Fruit fly (Drosophila melanogaster): ENCODE measurements around the gene CG7115.

CG7115 gene

DNA sequence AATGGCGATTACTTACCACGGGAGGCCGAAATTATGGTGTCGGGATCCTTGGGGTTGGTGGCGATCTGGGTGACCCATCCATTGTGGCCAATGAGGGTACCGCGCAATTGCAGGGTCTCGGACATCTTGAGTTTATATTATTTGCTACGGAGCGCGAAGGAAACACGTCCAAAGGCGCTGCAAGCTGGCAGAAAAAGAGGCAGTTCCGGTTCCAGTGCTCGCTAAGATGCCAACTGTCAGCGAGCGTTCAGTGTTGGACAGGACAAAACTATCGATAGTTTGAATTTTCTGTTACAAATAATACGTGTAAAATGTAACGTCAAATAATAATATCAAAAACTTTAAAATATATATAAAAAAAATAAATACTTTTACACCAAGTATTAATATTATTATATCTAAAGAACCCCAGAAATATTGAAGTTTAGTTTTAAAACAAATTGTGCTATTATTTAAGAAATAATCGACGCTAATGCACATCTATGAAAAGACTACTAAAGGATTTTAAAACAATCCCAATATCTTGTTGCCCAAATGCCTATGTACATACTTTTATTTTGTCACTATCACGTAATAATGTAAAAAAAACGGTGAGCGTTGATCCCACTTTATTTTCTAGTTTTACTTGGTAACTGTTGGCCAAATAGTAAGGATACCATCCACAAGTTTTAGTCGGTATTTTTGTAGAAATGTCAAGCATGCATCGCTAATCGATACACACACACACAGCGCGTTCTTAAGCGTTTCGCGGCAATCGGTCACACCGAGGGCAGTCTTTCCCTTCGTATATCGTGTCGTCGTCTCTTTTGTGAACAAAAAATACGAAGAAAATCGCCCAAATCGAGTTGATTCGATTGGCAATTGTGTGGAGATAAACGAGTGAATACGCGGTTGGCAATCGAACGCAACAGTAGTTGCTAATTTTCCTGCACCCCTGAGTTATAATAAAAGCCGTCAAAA is 6.4 kb downstream of the CG7115 start, which contains the start of the genes Rack1 and mts (continued):
- TF ChIP-seq twi (tag; optimal IDR thresholded peaks at IDR 0.05) (peak; percentile 52), CG18476 (GFP tag; optimal IDR thresholded peaks at IDR 0.05) (peak; percentile 44), run (tag; optimal IDR thresholded peaks at IDR 0.05) (peak; percentile 57), bab2 (GFP tag; optimal IDR thresholded peaks at IDR 0.05) (peak; percentile 40), CG3838 (GFP tag; optimal IDR thresholded peaks at IDR 0.05) (peak; percentile 48), CG15011 (GFP tag; optimal IDR thresholded peaks at IDR 0.05) (peak; percentile 80), tin (GFP tag; optimal IDR thresholded peaks at IDR 0.05) (peak; percentile 73), CG15269 (tag; optimal IDR thresholded peaks at IDR 0.05) (peak; percentile 82), pan (optimal IDR thresholded peaks at IDR 0.05) (no peak), pan (GFP tag; optimal IDR thresholded peaks at IDR 0.05 in 1 of 2, IDR thresholded peaks at IDR 0.05 in 1 of 2) (peak in 1 of 2 experiments; percentile 75), eve (GFP tag; optimal IDR thresholded peaks at IDR 0.05) (no peak), Ets65A (GFP tag) (peak; percentile 95), Dfd (GFP tag; optimal IDR thresholded peaks at IDR 0.05) (no peak), CG43689 (GFP tag; IDR thresholded peaks at IDR 0.05) (peak; percentile 63; the same call in 1 of the 2 replicates), unc-4 (GFP tag; IDR thresholded peaks at IDR 0.05; ENCODE audit: partially characterized antibody) (peak; percentile 53), CG12155 (GFP tag; optimal IDR thresholded peaks at IDR 0.05) (peak; percentile 71), Antp (GFP tag; optimal IDR thresholded peaks at IDR 0.05) (peak; percentile 40), ap (GFP tag; IDR thresholded peaks at IDR 0.05) (peak; percentile 74; the same call in 1 of the 2 replicates), Nf-YC (tag; optimal IDR thresholded peaks at IDR 0.05) (peak; percentile 60), CG6683 (GFP tag; optimal IDR thresholded peaks at IDR 0.05) (peak; percentile 71), nmo (GFP tag; optimal IDR thresholded peaks at IDR 0.05) (peak; percentile 56), wor (GFP tag; IDR thresholded peaks at IDR 0.05) (peak; percentile 48), disco-r (GFP tag; optimal IDR thresholded peaks at IDR 0.05) (peak; percentile 66), CG9932 (GFP tag; IDR thresholded peaks at IDR 0.05) (peak; percentile 86), tna (GFP tag; IDR thresholded peaks at IDR 0.05; ENCODE audit: partially characterized antibody) (0 out of 2 replicates have a peak, but pooled peaks have one; percentile 18), tap (tag; optimal IDR thresholded peaks at IDR 0.05) (peak; percentile 76), CG2889 (GFP tag; IDR thresholded peaks at IDR 0.05) (0 out of 3 replicates have a peak, but pooled peaks have one; percentile 11), CG11695 (GFP tag; IDR thresholded peaks at IDR 0.05) (peak; percentile 58; the same call in 2 of the 3 replicates), phol (tag; optimal IDR thresholded peaks at IDR 0.05) (peak; percentile 77), slbo (GFP tag; IDR thresholded peaks at IDR 0.05) (peak; percentile 84), Gug (GFP tag; IDR thresholded peaks at IDR 0.05) (peak; percentile 63), CG17829 (tag; optimal IDR thresholded peaks at IDR 0.05) (peak; percentile 72), CG10565 (GFP tag; optimal IDR thresholded peaks at IDR 0.05) (no peak), CG34422 (GFP tag; IDR thresholded peaks at IDR 0.05) (peak; percentile 80), CG12391 (tag; optimal IDR thresholded peaks at IDR 0.05) (peak; percentile 84), D (optimal IDR thresholded peaks at IDR 0.05) (no peak), D (GFP tag; optimal IDR thresholded peaks at IDR 0.05) (peak; percentile 74), toy (GFP tag; IDR thresholded peaks at IDR 0.05) (peak; percentile 37; the same call in 1 of the 2 replicates), shn (GFP tag; optimal IDR thresholded peaks at IDR 0.05) (peak; percentile 72), CG42726 (GFP tag; IDR thresholded peaks at IDR 0.05; ENCODE audit: partially characterized antibody) (peak; percentile 75), dmrt99B (tag; optimal IDR thresholded peaks at IDR 0.05) (no peak), sens-2 (GFP tag; IDR thresholded peaks at IDR 0.05) (peak; percentile 81), ato (GFP tag; IDR thresholded peaks at IDR 0.05; ENCODE audit: partially characterized antibody) (peak; percentile 35; the same call in 1 of the 2 replicates), HLHmδ (GFP tag; optimal IDR thresholded peaks at IDR 0.05) (peak; percentile 98), CG18011 (GFP tag; optimal IDR thresholded peaks at IDR 0.05) (peak; percentile 79), CG10274 (GFP tag; optimal IDR thresholded peaks at IDR 0.05) (peak; percentile 76), lab (GFP tag; optimal IDR thresholded peaks at IDR 0.05) (peak; percentile 96), Dbx (GFP tag; IDR thresholded peaks at IDR 0.05) (peak; percentile 93)
